Fruit fly (Drosophila melanogaster): Measurements from ENCODE around the gene CG42537.
A peak's percentile ranks its signal among the peaks of the same experiment; 100 is the strongest.

Gene CG42537

dm6 chr3R:6373512-6374306, 3.9 kb upstream of the CG42537 start (continued):
- TF ChIP-seq CG4282 (GFP tag; optimal IDR thresholded peaks at IDR 0.05), result no peak
- peak; percentile 62 for TF ChIP-seq gro (GFP tag; optimal IDR thresholded peaks at IDR 0.05)
- TF ChIP-seq Drgx (GFP tag; IDR thresholded peaks at IDR 0.05), result 0 out of 2 replicates have a peak, but pooled peaks have one; percentile 33
- TF ChIP-seq ato (GFP tag; IDR thresholded peaks at IDR 0.05; ENCODE audit: partially characterized antibody), result no peak
- no peak for TF ChIP-seq oc (tag; optimal IDR thresholded peaks at IDR 0.05)
- TF ChIP-seq CG18764 (GFP tag; optimal IDR thresholded peaks at IDR 0.05), result peak; percentile 46
- peak; percentile 41; the same call in 1 of the 2 replicates for TF ChIP-seq E2f2 (GFP tag; IDR thresholded peaks at IDR 0.05)
- TF ChIP-seq hkb (optimal IDR thresholded peaks at IDR 0.05), result no peak
- TF ChIP-seq hkb (GFP tag; IDR thresholded peaks at IDR 0.05), result peak; percentile 62
- peak; percentile 18 for TF ChIP-seq CG16863 (GFP tag; optimal IDR thresholded peaks at IDR 0.05)
- peak; percentile 49; the same call in 1 of the 3 replicates for TF ChIP-seq CG34224 (GFP tag; IDR thresholded peaks at IDR 0.05; ENCODE audit: partially characterized antibody)
- no peak; the same call in 1 of the 2 replicates for TF ChIP-seq HLH3B (GFP tag; IDR thresholded peaks at IDR 0.05)
- TF ChIP-seq Aef1 (GFP tag; IDR thresholded peaks at IDR 0.05), result no peak
- TF ChIP-seq Xbp1 (GFP tag; optimal IDR thresholded peaks at IDR 0.05), result peak; percentile 30
- peak; percentile 28 for TF ChIP-seq CG15601 (tag; optimal IDR thresholded peaks at IDR 0.05)
- no peak for TF ChIP-seq dmrt99B (tag; optimal IDR thresholded peaks at IDR 0.05)
- TF ChIP-seq CG12659 (GFP tag; optimal IDR thresholded peaks at IDR 0.05), result peak; percentile 71
- no peak for TF ChIP-seq dmrt11E (tag; optimal IDR thresholded peaks at IDR 0.05)
- TF ChIP-seq CG9727 (GFP tag; optimal IDR thresholded peaks at IDR 0.05), result peak; percentile 53
- TF ChIP-seq maf-S (GFP tag; optimal IDR thresholded peaks at IDR 0.05), result no peak
- TF ChIP-seq Hand (GFP tag; optimal IDR thresholded peaks at IDR 0.05), result no peak
- no peak for TF ChIP-seq CG2129 (GFP tag; IDR thresholded peaks at IDR 0.05; ENCODE audit: partially characterized antibody)
- TF ChIP-seq CG30020 (tag; optimal IDR thresholded peaks at IDR 0.05), result peak; percentile 61
- no peak for TF ChIP-seq CG12104 (GFP tag; optimal IDR thresholded peaks at IDR 0.05)
- TF ChIP-seq CG11085 (GFP tag; IDR thresholded peaks at IDR 0.05), result 0 out of 2 replicates have a peak, but pooled peaks have one; percentile 43
- TF ChIP-seq chinmo (GFP tag; IDR thresholded peaks at IDR 0.05; ENCODE audit: partially characterized antibody), result 0 out of 4 replicates have a peak, but pooled peaks have one; percentile 19
- peak; percentile 67 for TF ChIP-seq Fer1 (GFP tag; optimal IDR thresholded peaks at IDR 0.05)
- no peak for TF ChIP-seq Stat92E (GFP tag; optimal IDR thresholded peaks at IDR 0.05)
- TF ChIP-seq CG13894 (tag; optimal IDR thresholded peaks at IDR 0.05), result peak; percentile 28
- peak; percentile 64; the same call in 1 of the 2 replicates for TF ChIP-seq sob (GFP tag; IDR thresholded peaks at IDR 0.05)
- no peak for TF ChIP-seq CG11723 (GFP tag; optimal IDR thresholded peaks at IDR 0.05)
- no peak for TF ChIP-seq CG16779 (GFP tag; IDR thresholded peaks at IDR 0.05)
- TF ChIP-seq Dip2 (GFP tag; IDR thresholded peaks at IDR 0.05), result no peak
- no peak for TF ChIP-seq D19B (GFP tag; optimal IDR thresholded peaks at IDR 0.05)
- TF ChIP-seq CG10959 (GFP tag; IDR thresholded peaks at IDR 0.05), result no peak
- peak; percentile 38 for TF ChIP-seq Sox100B (GFP tag; optimal IDR thresholded peaks at IDR 0.05)
- TF ChIP-seq lov (optimal IDR thresholded peaks at IDR 0.05), result no peak
- TF ChIP-seq lov (GFP tag; IDR thresholded peaks at IDR 0.05), result no peak
- no peak for TF ChIP-seq esg (GFP tag; conservative IDR thresholded peaks at IDR 0.05)
- no peak for TF ChIP-seq B-H2 (GFP tag; optimal IDR thresholded peaks at IDR 0.05)
- TF ChIP-seq CG31441 (GFP tag; IDR thresholded peaks at IDR 0.05), result peak; percentile 27; the same call in 1 of the 2 replicates
- peak; percentile 13 for TF ChIP-seq eyg (GFP tag; optimal IDR thresholded peaks at IDR 0.05)
- TF ChIP-seq CG3847 (GFP tag; IDR thresholded peaks at IDR 0.05), result peak; percentile 8; the same call in 1 of the 2 replicates
- TF ChIP-seq ro (GFP tag; IDR thresholded peaks at IDR 0.05), result no peak
- peak; percentile 96 for TF ChIP-seq Meics (GFP tag; optimal IDR thresholded peaks at IDR 0.05)
- no peak for TF ChIP-seq Elba2 (GFP tag; optimal IDR thresholded peaks at IDR 0.05)
- no peak for TF ChIP-seq fd102C (GFP tag; optimal IDR thresholded peaks at IDR 0.05)
- TF ChIP-seq bowl (GFP tag; IDR thresholded peaks at IDR 0.05), result no peak
- no peak for TF ChIP-seq Gug (GFP tag; IDR thresholded peaks at IDR 0.05)

Data from whole organism, embryonic.